Fruit fly (Drosophila melanogaster) whole organism, embryonic: ENCODE measurements around the gene Srp14.
A peak's percentile ranks its signal among the peaks of the same experiment; 100 is the strongest.

Source experiments
- Atf3 ChIP-seq: fragments of 200-800 bp; sonication (Bioruptor generic); optimal IDR thresholded peaks from 3 replicates; lab custom pipeline; 2016; ENCODE audit warnings: missing biosample characterization, missing genetic modification characterization
- BtbVII ChIP-seq: fragments of 200-800 bp; sonication (Bioruptor generic); optimal IDR thresholded peaks from 3 replicates; lab custom pipeline; 2017; ENCODE audit warnings: missing biosample characterization, mild to moderate bottlenecking, missing genetic modification characterization
- Bteb2 ChIP-seq: fragments of 200-800 bp; sonication (Bioruptor generic); optimal IDR thresholded peaks from 2 replicates; lab custom pipeline; 2016; ENCODE audit warnings: missing biosample characterization, missing genetic modification characterization
- CG1233 ChIP-seq: fragments of 200-800 bp; sonication (Bioruptor generic); optimal IDR thresholded peaks from 4 replicates; lab custom pipeline; 2018; ENCODE audit warnings: missing biosample characterization, mild to moderate bottlenecking, missing genetic modification characterization
- CG13624 ChIP-seq: fragments of 200-800 bp; sonication (Bioruptor generic); optimal IDR thresholded peaks from 2 replicates; lab custom pipeline; 2016; ENCODE audit warnings: missing biosample characterization, missing genetic modification characterization
- CG17328 ChIP-seq: fragments of 200-800 bp; sonication (Bioruptor generic); IDR thresholded peaks from 2 replicates; pipeline ENCODE4 v1.3.6; 2022; ENCODE audit warnings: missing biosample characterization, missing genetic modification characterization
- CG18764 ChIP-seq: fragments of 200-800 bp; sonication (Bioruptor generic); optimal IDR thresholded peaks from 3 replicates; lab custom pipeline; 2016; ENCODE audit warnings: missing biosample characterization, missing genetic modification characterization
- CG30431 ChIP-seq: fragments of 200-800 bp; sonication (Bioruptor generic); optimal IDR thresholded peaks from 2 replicates; lab custom pipeline; 2017; ENCODE audit warnings: missing biosample characterization, missing genetic modification characterization
- CG31224 ChIP-seq: fragments of 200-800 bp; sonication (Bioruptor generic); IDR thresholded peaks from 2 replicates; pipeline ENCODE4 v1.3.6; 2022; ENCODE audit warnings: missing biosample characterization, missing genetic modification characterization
- CG31365 ChIP-seq: fragments of 200-800 bp; sonication (Bioruptor generic); optimal IDR thresholded peaks from 2 replicates; lab custom pipeline; 2018; ENCODE audit warnings: missing biosample characterization, mild to moderate bottlenecking, missing genetic modification characterization
- CG31388 ChIP-seq: fragments of 200-800 bp; sonication (Bioruptor generic); optimal IDR thresholded peaks from 2 replicates; lab custom pipeline; 2016; ENCODE audit warnings: missing biosample characterization, missing genetic modification characterization
- CG6654 ChIP-seq: fragments of 200-800 bp; sonication (Bioruptor generic); optimal IDR thresholded peaks from 2 replicates; lab custom pipeline; 2017; ENCODE audit warnings: missing biosample characterization, mild to moderate bottlenecking, missing genetic modification characterization
- CG6689 ChIP-seq: fragments of 200-800 bp; sonication (Bioruptor generic); IDR thresholded peaks from 2 replicates; pipeline ENCODE4 v1.3.6; 2022; ENCODE audit warnings: missing biosample characterization, missing genetic modification characterization
- CG7963 ChIP-seq: fragments of 200-800 bp; sonication (Bioruptor generic); IDR thresholded peaks from 3 replicates; pipeline ENCODE4 v1.3.6; 2022; ENCODE audit warnings: missing biosample characterization, missing genetic modification characterization; ENCODE audit not compliant: partially characterized antibody
- CG8290 ChIP-seq, 3 experiments: fragments of 200-800 bp; sonication (Bioruptor generic); optimal IDR thresholded peaks; 2 replicates each; lab custom pipeline; 2016 to 2019; ENCODE audit warnings: missing biosample characterization in 3 of 3, missing genetic modification characterization in 3 of 3, mild to moderate bottlenecking in 2 of 3, moderate library complexity in 1 of 3
- CG8388 ChIP-seq: fragments of 200-800 bp; sonication (Bioruptor generic); optimal IDR thresholded peaks from 2 replicates; lab custom pipeline; 2019; ENCODE audit warnings: missing biosample characterization, mild to moderate bottlenecking, missing genetic modification characterization, moderate library complexity
- CG9876 ChIP-seq: fragments of 200-800 bp; sonication (Bioruptor generic); optimal IDR thresholded peaks from 2 replicates; lab custom pipeline; 2016; ENCODE audit warnings: missing biosample characterization, missing genetic modification characterization
- ERR ChIP-seq: fragments of 200-800 bp; sonication (Bioruptor generic); optimal IDR thresholded peaks from 2 replicates; lab custom pipeline; 2016; ENCODE audit warnings: missing biosample characterization, missing genetic modification characterization
- Fer3 ChIP-seq: fragments of 200-800 bp; sonication (Bioruptor generic); optimal IDR thresholded peaks from 2 replicates; lab custom pipeline; 2018; ENCODE audit warnings: missing biosample characterization, mild to moderate bottlenecking, missing genetic modification characterization, moderate library complexity
- HLH3B ChIP-seq: fragments of 200-800 bp; sonication (Bioruptor generic); IDR thresholded peaks from 2 replicates; pipeline ENCODE4 v1.3.6; 2022; ENCODE audit warnings: missing biosample characterization, missing genetic modification characterization
- Hr78 ChIP-seq, 2 experiments: fragments of 200-800 bp in 1 of 2; fragments of >200 bp in 1 of 2; sonication (Bioruptor generic) in 1 of 2; optimal IDR thresholded peaks; 2 replicates each; lab custom pipeline; 2017 to 2019; ENCODE audit warnings: missing biosample characterization in 2 of 2, missing genetic modification characterization in 2 of 2, mild to moderate bottlenecking in 1 of 2, moderate library complexity in 1 of 2
- Max ChIP-seq: fragments of 200-800 bp; sonication (Bioruptor generic); optimal IDR thresholded peaks from 2 replicates; lab custom pipeline; 2016; ENCODE audit warnings: missing biosample characterization, mild to moderate bottlenecking, missing genetic modification characterization
- NC2α ChIP-seq: fragments of 200-800 bp; sonication (Bioruptor generic); optimal IDR thresholded peaks from 2 replicates; lab custom pipeline; 2016; ENCODE audit warnings: missing biosample characterization, missing genetic modification characterization
- Optix ChIP-seq: fragments of 200-800 bp; sonication (Bioruptor generic); IDR thresholded peaks from 3 replicates; pipeline ENCODE4 v1.3.6; 2022; ENCODE audit warnings: missing biosample characterization, missing genetic modification characterization
- PHDP ChIP-seq: fragments of 200-800 bp; sonication (Bioruptor generic); optimal IDR thresholded peaks from 3 replicates; lab custom pipeline; 2018; ENCODE audit warnings: missing biosample characterization, mild to moderate bottlenecking, missing genetic modification characterization, moderate library complexity
- TFAM ChIP-seq: fragments of 200-800 bp; sonication (Bioruptor generic); optimal IDR thresholded peaks from 2 replicates; lab custom pipeline; 2017; ENCODE audit warnings: missing biosample characterization, missing genetic modification characterization, inconsistent platforms
- br ChIP-seq: fragments of >200 bp; optimal IDR thresholded peaks from 2 replicates; lab custom pipeline; 2017
- cad ChIP-seq: fragments of >200 bp; optimal IDR thresholded peaks from 2 replicates; lab custom pipeline; 2017; ENCODE audit warnings: missing biosample characterization, missing genetic modification characterization
- chif ChIP-seq, 2 experiments: fragments of 200-800 bp; sonication (Bioruptor generic); optimal IDR thresholded peaks; 3 replicates each; lab custom pipeline; 2016; ENCODE audit warnings: missing biosample characterization in 2 of 2, missing genetic modification characterization in 2 of 2
- chinmo ChIP-seq: fragments of 200-800 bp; sonication (Bioruptor generic); IDR thresholded peaks from 4 replicates; pipeline ENCODE4 v1.3.6; 2022; ENCODE audit warnings: missing biosample characterization, missing genetic modification characterization; ENCODE audit not compliant: partially characterized antibody
- ci ChIP-seq: fragments of 200-800 bp; sonication (Bioruptor generic); IDR thresholded peaks from 3 replicates; pipeline ENCODE4 v1.3.6; 2022; ENCODE audit warnings: missing biosample characterization, missing genetic modification characterization
- crol ChIP-seq: fragments of 200-800 bp; sonication (Bioruptor generic); IDR thresholded peaks from 2 replicates; pipeline ENCODE4 v1.3.6; 2022; ENCODE audit warnings: missing biosample characterization, missing genetic modification characterization
- gcm ChIP-seq: fragments of 200-800 bp; sonication (Bioruptor generic); optimal IDR thresholded peaks from 2 replicates; lab custom pipeline; 2019; ENCODE audit warnings: missing biosample characterization, mild to moderate bottlenecking, missing genetic modification characterization, moderate library complexity
- ind ChIP-seq: fragments of 200-800 bp; sonication (Bioruptor generic); optimal IDR thresholded peaks from 3 replicates; lab custom pipeline; 2016; ENCODE audit warnings: missing biosample characterization, missing genetic modification characterization
- lola ChIP-seq, 3 experiments: fragments of >200 bp in 2 of 3; fragments of 200-800 bp in 1 of 3; sonication (Bioruptor generic) in 1 of 3; optimal IDR thresholded peaks; 2 replicates each; lab custom pipeline; 2017 to 2019; ENCODE audit warnings: missing biosample characterization in 3 of 3, missing genetic modification characterization in 3 of 3, mild to moderate bottlenecking in 1 of 3, moderate library complexity in 1 of 3
- oc ChIP-seq: fragments of 200-800 bp; sonication (Bioruptor generic); optimal IDR thresholded peaks from 2 replicates; lab custom pipeline; 2018; ENCODE audit warnings: missing biosample characterization, mild to moderate bottlenecking, missing genetic modification characterization, moderate library complexity
- onecut ChIP-seq: fragments of 200-800 bp; sonication (Bioruptor generic); IDR thresholded peaks from 2 replicates; pipeline ENCODE4 v1.3.6; 2022; ENCODE audit warnings: missing biosample characterization, missing genetic modification characterization
- otp ChIP-seq: fragments of 200-800 bp; sonication (Bioruptor generic); IDR thresholded peaks from 3 replicates; pipeline ENCODE4, ENCODE4 v1.3.6; 2022; ENCODE audit warnings: missing biosample characterization, missing genetic modification characterization
- p53 ChIP-seq: fragments of 200-800 bp; sonication (Bioruptor generic); optimal IDR thresholded peaks from 2 replicates; lab custom pipeline; 2016; ENCODE audit warnings: missing biosample characterization, missing genetic modification characterization
- pfk ChIP-seq: fragments of 200-800 bp; sonication (Bioruptor generic); optimal IDR thresholded peaks from 2 replicates; lab custom pipeline; 2018; ENCODE audit warnings: missing biosample characterization, mild to moderate bottlenecking, missing genetic modification characterization, moderate library complexity
- phol ChIP-seq: fragments of 200-800 bp; sonication (Bioruptor generic); optimal IDR thresholded peaks from 3 replicates; lab custom pipeline; 2018; ENCODE audit warnings: missing biosample characterization, mild to moderate bottlenecking, missing genetic modification characterization, moderate library complexity
- scrt ChIP-seq: fragments of 200-800 bp; sonication (Bioruptor generic); optimal IDR thresholded peaks from 2 replicates; lab custom pipeline; 2018; ENCODE audit warnings: missing biosample characterization, mild to moderate bottlenecking, missing genetic modification characterization, moderate library complexity
- slbo ChIP-seq: fragments of 200-800 bp; sonication (Bioruptor generic); IDR thresholded peaks from 2 replicates; pipeline ENCODE4 v1.3.6; 2022; ENCODE audit warnings: missing biosample characterization, missing genetic modification characterization
- slou ChIP-seq: fragments of 200-800 bp; sonication (Bioruptor generic); optimal IDR thresholded peaks from 3 replicates; lab custom pipeline; 2016; ENCODE audit warnings: missing biosample characterization, missing genetic modification characterization
- tll ChIP-seq, 2 experiments: fragments of 200-800 bp in 1 of 2; fragments of >200 bp in 1 of 2; sonication (Bioruptor generic) in 1 of 2; optimal IDR thresholded peaks; 2 replicates each; lab custom pipeline; 2017 to 2019; ENCODE audit warnings: missing biosample characterization in 2 of 2, missing genetic modification characterization in 2 of 2, mild to moderate bottlenecking in 1 of 2, moderate library complexity in 1 of 2
- tup ChIP-seq: fragments of 200-800 bp; sonication (Bioruptor generic); optimal IDR thresholded peaks from 2 replicates; lab custom pipeline; 2016; ENCODE audit warnings: missing biosample characterization, mild to moderate bottlenecking, missing genetic modification characterization, moderate library complexity
- zen ChIP-seq: fragments of 200-800 bp; sonication (Bioruptor generic); optimal IDR thresholded peaks from 3 replicates; lab custom pipeline; 2018; ENCODE audit warnings: missing biosample characterization, mild to moderate bottlenecking, missing genetic modification characterization, moderate library complexity

The Srp14 gene

dm6 chr3R:20587630-20588479 lies 7.9 kb downstream of the Srp14 start, which contains the start of gene Septin2 (continued):
- TF ChIP-seq CG13624 (peak; percentile 55), Optix (GFP tag; lab: Robert Waterston, UW) (no peak; the same call in 1 of the 3 replicates), CG7963 (GFP tag; lab: Robert Waterston, UW) (peak; percentile 21; the same call in 1 of the 3 replicates), lola (GFP tag; optimal IDR thresholded peaks at IDR 0.05; lab: Kevin White, UChicago) (peak in 1 of 3 experiments; percentile 83), Atf3 (GFP tag; lab: Kevin White, UChicago) (peak; percentile 53), Bteb2 (GFP tag; lab: Kevin White, UChicago) (peak; percentile 6), CG6654 (GFP tag; lab: Kevin White, UChicago) (peak; percentile 69), HLH3B (GFP tag; lab: Robert Waterston, UW) (peak; percentile 70), otp (GFP tag; lab: Robert Waterston, UW) (no peak; the same call in 2 of the 3 replicates), CG6689 (GFP tag; lab: Robert Waterston, UW) (peak; percentile 75), pfk (no peak), CG8388 (GFP tag; lab: Kevin White, UChicago) (peak; percentile 81), cad (no peak), chinmo (GFP tag; lab: Robert Waterston, UW) (0 out of 4 replicates have a peak, but pooled peaks have one; percentile 28), slou (GFP tag; lab: Kevin White, UChicago) (no peak), Max (GFP tag; lab: Kevin White, UChicago) (peak; percentile 81), CG31224 (GFP tag; lab: Robert Waterston, UW) (no peak), p53 (GFP tag; lab: Kevin White, UChicago) (no peak), chif (GFP tag; optimal IDR thresholded peaks at IDR 0.05; lab: Kevin White, UChicago) (peak; percentile 49 to 83), CG17328 (GFP tag; lab: Robert Waterston, UW) (peak; percentile 54; the same call in 1 of the 2 replicates), ci (GFP tag; lab: Robert Waterston, UW) (peak; percentile 63; the same call in 2 of the 3 replicates), CG18764 (GFP tag; lab: Kevin White, UChicago) (peak; percentile 74), CG31388 (GFP tag; lab: Kevin White, UChicago) (peak; percentile 63), tll (GFP tag; optimal IDR thresholded peaks at IDR 0.05; lab: Kevin White, UChicago) (no peak), tup (peak; percentile 55), onecut (GFP tag; lab: Robert Waterston, UW) (peak; percentile 19; the same call in 1 of the 2 replicates), CG1233 (GFP tag; lab: Kevin White, UChicago) (peak; percentile 84), br (no peak), ind (peak; percentile 69), Hr78 (GFP tag; optimal IDR thresholded peaks at IDR 0.05; lab: Kevin White, UChicago) (peak in 1 of 2 experiments; percentile 62), PHDP (tag; lab: Kevin White, UChicago) (peak; percentile 77), crol (GFP tag; lab: Robert Waterston, UW) (0 out of 2 replicates have a peak, but pooled peaks have one; percentile 8), NC2α (GFP tag; lab: Kevin White, UChicago) (peak; percentile 46), slbo (peak; percentile 37; the same call in 1 of the 2 replicates), CG8290 (GFP tag; optimal IDR thresholded peaks at IDR 0.05; lab: Kevin White, UChicago) (peak; percentile 37), CG8290 (tag; optimal IDR thresholded peaks at IDR 0.05; lab: Kevin White, UChicago) (peak in 1 of 2 experiments; percentile 61), oc (tag; lab: Kevin White, UChicago) (no peak), zen (peak; percentile 2), CG30431 (GFP tag; lab: Kevin White, UChicago) (peak; percentile 64), CG9876 (GFP tag; lab: Kevin White, UChicago) (no peak), TFAM (GFP tag; lab: Kevin White, UChicago) (peak; percentile 22), gcm (peak; percentile 86), ERR (GFP tag; lab: Kevin White, UChicago) (no peak), Fer3 (tag; lab: Kevin White, UChicago) (peak; percentile 69), phol (tag; lab: Kevin White, UChicago) (peak; percentile 86), CG31365 (tag; lab: Kevin White, UChicago) (peak; percentile 24), scrt (GFP tag; lab: Kevin White, UChicago) (peak; percentile 63), BtbVII (GFP tag; lab: Kevin White, UChicago) (peak; percentile 77)
